Worm (Caenorhabditis elegans): ENCODE data around the gene rde-4.
"Not testable (repeated sequence)": the region's sequence is repeated elsewhere in the genome, so short reads cannot be mapped to it uniquely, and the experiment has no call there.

The rde-4 gene

ce11 chrIII:10218587-10218986 lies at the start of gene rde-4, which contains the start of gene cox-14:
rde-4 (minus strand) TSS chrIII:10218646.
cox-14 (plus strand) TSS chrIII:10218942.
- no peak for TF ChIP-seq dmd-4 (tag; optimal IDR thresholded peaks at IDR 0.05; ENCODE audit: borderline replicate concordance)
- no peak for TF ChIP-seq unc-55 (GFP tag; optimal IDR thresholded peaks at IDR 0.05)
- TF ChIP-seq ceh-31 (tag; optimal IDR thresholded peaks at IDR 0.05) = peak; percentile 31
- TF ChIP-seq nfya-1 (tag; optimal IDR thresholded peaks at IDR 0.05) = peak; percentile 77
- peak; percentile 37 for TF ChIP-seq unc-42 (tag; optimal IDR thresholded peaks at IDR 0.05)
- TF ChIP-seq elt-2 (tag; optimal IDR thresholded peaks at IDR 0.05) = peak; percentile 5

ce11 chrIII:10266824-10267223 lies 48.4 kb upstream of the rde-4 start, which contains the start of gene inpp-4B:
inpp-4B (minus strand) TSS chrIII:10266877.
- TF ChIP-seq pros-1, unc-86, C08G9.2 (tag; optimal IDR thresholded peaks at IDR 0.05): not testable (repeated sequence)

ce11 chrIII:10261682-10262081 lies 43.2 kb upstream of the rde-4 start, which contains the start of gene bbs-5:
bbs-5 (minus strand) TSS chrIII:10261782.
- TF ChIP-seq hlh-8 (tag; optimal IDR thresholded peaks at IDR 0.05) = no peak
- TF ChIP-seq T23F11.4 (GFP tag; optimal IDR thresholded peaks at IDR 0.05) = no peak
- no peak for TF ChIP-seq syd-9 (tag; optimal IDR thresholded peaks at IDR 0.05)
- no peak for TF ChIP-seq sox-4 (tag; optimal IDR thresholded peaks at IDR 0.05)
- TF ChIP-seq dmd-4 (tag; optimal IDR thresholded peaks at IDR 0.05; ENCODE audit: borderline replicate concordance) = no peak
- no peak for TF ChIP-seq elt-4 (tag; optimal IDR thresholded peaks at IDR 0.05)
- no peak for TF ChIP-seq tbx-7 (tag; optimal IDR thresholded peaks at IDR 0.05)
- no peak for TF ChIP-seq ceh-19 (GFP tag; optimal IDR thresholded peaks at IDR 0.05)
- TF ChIP-seq pha-2 (tag; optimal IDR thresholded peaks at IDR 0.05) = no peak
- no peak for TF ChIP-seq ceh-2 (tag; optimal IDR thresholded peaks at IDR 0.05)
- no peak for TF ChIP-seq nhr-232 (tag; optimal IDR thresholded peaks at IDR 0.05)
- TF ChIP-seq F13H6.1 (tag; optimal IDR thresholded peaks at IDR 0.05) = no peak

- no peak for TF ChIP-seq fax-1 (tag; optimal IDR thresholded peaks at IDR 0.05)
- TF ChIP-seq nhr-232 (tag; optimal IDR thresholded peaks at IDR 0.05) = no peak
- no peak for TF ChIP-seq ceh-9 (tag; optimal IDR thresholded peaks at IDR 0.05)
- TF ChIP-seq pqm-1 (tag; optimal IDR thresholded peaks at IDR 0.05) = no peak
- no peak for TF ChIP-seq ref-2 (tag; optimal IDR thresholded peaks at IDR 0.05)
- no peak for TF ChIP-seq sdc-2 (tag; optimal IDR thresholded peaks at IDR 0.05)
- TF ChIP-seq pros-1 (tag; optimal IDR thresholded peaks at IDR 0.05) = no peak
- no peak for TF ChIP-seq ceh-6 (GFP tag; optimal IDR thresholded peaks at IDR 0.05)
- no peak for TF ChIP-seq lin-11 (tag; optimal IDR thresholded peaks at IDR 0.05)
- no peak for TF ChIP-seq ceh-31 (tag; optimal IDR thresholded peaks at IDR 0.05)
Observed at ce11 chrIII:10261256-10261655, 42.8 kb upstream of the rde-4 start.

- no peak for TF ChIP-seq pat-9 (tag; optimal IDR thresholded peaks at IDR 0.05)
- no peak for TF ChIP-seq ama-1 (optimal IDR thresholded peaks at IDR 0.05)
- no peak for TF ChIP-seq Y22D7AL.16 (tag; optimal IDR thresholded peaks at IDR 0.05)
Observed at ce11 chrIII:10258641-10259040, 40.2 kb upstream of the rde-4 start, which contains the start of gene rip-1. rip-1 (minus strand) TSS chrIII:10258741.

- TF ChIP-seq fkh-6 (tag; optimal IDR thresholded peaks at IDR 0.05) (no peak), pqm-1 (tag; optimal IDR thresholded peaks at IDR 0.05) (no peak), npax-4 (tag; optimal IDR thresholded peaks at IDR 0.05) (no peak), nhr-232 (tag; optimal IDR thresholded peaks at IDR 0.05) (no peak), ets-4 (tag; optimal IDR thresholded peaks at IDR 0.05) (no peak), F13H6.1 (tag; optimal IDR thresholded peaks at IDR 0.05) (no peak), lim-6 (tag; optimal IDR thresholded peaks at IDR 0.05) (no peak), K09A11.1 (tag; optimal IDR thresholded peaks at IDR 0.05; ENCODE audit: insufficient read depth) (no peak), nfya-1 (tag; optimal IDR thresholded peaks at IDR 0.05) (no peak), ama-1 (optimal IDR thresholded peaks at IDR 0.05) (no peak), pha-4 (tag; optimal IDR thresholded peaks at IDR 0.05) (no peak), T23F11.4 (GFP tag; optimal IDR thresholded peaks at IDR 0.05) (no peak), ceh-31 (tag; optimal IDR thresholded peaks at IDR 0.05) (no peak), syd-9 (tag; optimal IDR thresholded peaks at IDR 0.05) (no peak), ceh-45 (GFP tag; IDR thresholded peaks at IDR 0.05) (no peak), hlh-8 (tag; optimal IDR thresholded peaks at IDR 0.05) (no peak), nhr-11 (tag; optimal IDR thresholded peaks at IDR 0.05) (no peak), tbx-2 (tag; optimal IDR thresholded peaks at IDR 0.05) (no peak), ttx-3 (tag; optimal IDR thresholded peaks at IDR 0.05) (no peak), gmeb-2 (tag; optimal IDR thresholded peaks at IDR 0.05) (no peak)
Observed at ce11 chrIII:10254583-10254982, 36.1 kb upstream of the rde-4 start, which contains the start of gene R01H10.4. R01H10.4 (plus strand) TSS chrIII:10254818.

Measured in whole organism, late embryonic.